Fruit fly (Drosophila melanogaster): ENCODE data around the gene MED24.

Gene MED24

dm6 chr3L:8177795-8178564, 13.1 kb upstream of the MED24 start, which contains the start of gene Nmt (continued):
- TF ChIP-seq gsb (GFP tag; IDR thresholded peaks at IDR 0.05) (no peak), CG3847 (GFP tag; IDR thresholded peaks at IDR 0.05) (peak; percentile 25), gro (GFP tag; optimal IDR thresholded peaks at IDR 0.05) (no peak), ftz-f1 (GFP tag; optimal IDR thresholded peaks at IDR 0.05) (no peak), p53 (GFP tag; optimal IDR thresholded peaks at IDR 0.05) (no peak), CG6683 (GFP tag; optimal IDR thresholded peaks at IDR 0.05) (no peak), CG8478 (optimal IDR thresholded peaks at IDR 0.05) (no peak), CG17385 (GFP tag; optimal IDR thresholded peaks at IDR 0.05) (peak; percentile 17), sc (optimal IDR thresholded peaks at IDR 0.05) (no peak), sc (GFP tag; optimal IDR thresholded peaks at IDR 0.05) (no peak), Mad (GFP tag; optimal IDR thresholded peaks at IDR 0.05) (no peak), C15 (GFP tag; IDR thresholded peaks at IDR 0.05) (no peak), Opbp (GFP tag; IDR thresholded peaks at IDR 0.05; ENCODE audit: partially characterized antibody) (peak; percentile 84), CG9437 (GFP tag; optimal IDR thresholded peaks at IDR 0.05) (peak; percentile 10), CG17361 (GFP tag; IDR thresholded peaks at IDR 0.05) (no peak), Doc3 (GFP tag; IDR thresholded peaks at IDR 0.05; ENCODE audit: partially characterized antibody) (peak; percentile 67), CG2202 (tag; optimal IDR thresholded peaks at IDR 0.05) (no peak), YL-1 (GFP tag; optimal IDR thresholded peaks at IDR 0.05) (peak; percentile 25), CG12236 (GFP tag; optimal IDR thresholded peaks at IDR 0.05) (no peak), scrt (GFP tag; optimal IDR thresholded peaks at IDR 0.05) (no peak), CG8290 (GFP tag; optimal IDR thresholded peaks at IDR 0.05) (no peak), CG8290 (tag; optimal IDR thresholded peaks at IDR 0.05) (peak in 1 of 2 experiments; percentile 3), Tbp (GFP tag; optimal IDR thresholded peaks at IDR 0.05) (no peak), so (GFP tag; IDR thresholded peaks at IDR 0.05) (no peak), Lhr (GFP tag; optimal IDR thresholded peaks at IDR 0.05) (no peak), CG4854 (GFP tag; optimal IDR thresholded peaks at IDR 0.05) (no peak), CG13287 (GFP tag; IDR thresholded peaks at IDR 0.05; ENCODE audit: partially characterized antibody) (peak; percentile 83), tx (GFP tag; optimal IDR thresholded peaks at IDR 0.05) (no peak), CG4424 (GFP tag; optimal IDR thresholded peaks at IDR 0.05) (peak; percentile 27), NfI (GFP tag; optimal IDR thresholded peaks at IDR 0.05) (no peak), gfzf (GFP tag; optimal IDR thresholded peaks at IDR 0.05) (peak; percentile 80), twi (tag; optimal IDR thresholded peaks at IDR 0.05) (no peak), CG8089 (GFP tag; optimal IDR thresholded peaks at IDR 0.05) (no peak), Elba2 (GFP tag; optimal IDR thresholded peaks at IDR 0.05) (no peak), CG11696 (GFP tag; IDR thresholded peaks at IDR 0.05) (no peak), nerfin-2 (GFP tag; IDR thresholded peaks at IDR 0.05; ENCODE audit: partially characterized antibody) (peak; percentile 51; the same call in 1 of the 2 replicates), H2.0 (GFP tag; IDR thresholded peaks at IDR 0.05) (peak; percentile 64; the same call in 1 of the 2 replicates), ap (GFP tag; IDR thresholded peaks at IDR 0.05) (no peak), CG16815 (GFP tag; optimal IDR thresholded peaks at IDR 0.05) (no peak), tll (GFP tag; optimal IDR thresholded peaks at IDR 0.05) (no peak), CG16863 (GFP tag; optimal IDR thresholded peaks at IDR 0.05) (no peak), her (GFP tag; optimal IDR thresholded peaks at IDR 0.05) (no peak), CG4707 (GFP tag; optimal IDR thresholded peaks at IDR 0.05) (no peak), CG7987 (GFP tag; optimal IDR thresholded peaks at IDR 0.05) (no peak), CG4617 (GFP tag; optimal IDR thresholded peaks at IDR 0.05; ENCODE audit: borderline replicate concordance) (peak; percentile 20), ewg (GFP tag; optimal IDR thresholded peaks at IDR 0.05) (no peak), hth (optimal IDR thresholded peaks at IDR 0.05) (no peak), eve (GFP tag; optimal IDR thresholded peaks at IDR 0.05) (no peak), CG6854 (GFP tag; optimal IDR thresholded peaks at IDR 0.05) (no peak), CG15269 (tag; optimal IDR thresholded peaks at IDR 0.05) (no peak), CG14965 (GFP tag; optimal IDR thresholded peaks at IDR 0.05; ENCODE audit: borderline replicate concordance) (no peak)

Data from whole organism, embryonic.